Fruit fly (Drosophila melanogaster) whole organism, embryonic: ENCODE measurements around the gene Bace.

ENCODE experiments used
- Atf6 ChIP-seq: fragments of 200-800 bp; sonication (Bioruptor generic); IDR thresholded peaks from 2 replicates; pipeline ENCODE4 v1.3.6; 2022; ENCODE audit warnings: missing biosample characterization, missing genetic modification characterization
- B-H1 ChIP-seq: fragments of 200-800 bp; sonication (Bioruptor generic); IDR thresholded peaks from 3 replicates; pipeline ENCODE4 v1.3.6; 2022; ENCODE audit warnings: missing biosample characterization, missing genetic modification characterization
- BEAF-32 ChIP-seq: fragments of 200-800 bp; sonication (Bioruptor generic); optimal IDR thresholded peaks from 3 replicates; lab custom pipeline; 2017; ENCODE audit warnings: missing biosample characterization, missing genetic modification characterization, mild to moderate bottlenecking, moderate library complexity, missing genetic modification reagents
- CG11093 ChIP-seq: fragments of 200-800 bp; sonication (Bioruptor generic); IDR thresholded peaks from 3 replicates; pipeline ENCODE4 v1.3.6; 2022; ENCODE audit warnings: missing biosample characterization, missing genetic modification characterization
- CG11723 ChIP-seq: fragments of 200-800 bp; sonication (Bioruptor generic); optimal IDR thresholded peaks from 2 replicates; lab custom pipeline; 2017; ENCODE audit warnings: missing biosample characterization, mild to moderate bottlenecking, missing genetic modification characterization
- CG12155 ChIP-seq: fragments of 200-800 bp; sonication (Bioruptor generic); optimal IDR thresholded peaks from 3 replicates; lab custom pipeline; 2016; ENCODE audit warnings: missing biosample characterization, missing genetic modification characterization
- CG12659 ChIP-seq: fragments of 200-800 bp; sonication (Bioruptor generic); optimal IDR thresholded peaks from 3 replicates; lab custom pipeline; 2017; ENCODE audit warnings: mild to moderate bottlenecking, missing biosample characterization, missing genetic modification reagents, missing genetic modification characterization
- CG12744 ChIP-seq: fragments of 200-800 bp; sonication (Bioruptor generic); optimal IDR thresholded peaks from 2 replicates; lab custom pipeline; 2016; ENCODE audit warnings: missing biosample characterization, missing genetic modification characterization
- CG18619 ChIP-seq: fragments of 200-800 bp; sonication (Bioruptor generic); optimal IDR thresholded peaks from 3 replicates; lab custom pipeline; 2017; ENCODE audit warnings: missing biosample characterization, mild to moderate bottlenecking, missing genetic modification characterization
- CG30020 ChIP-seq: fragments of 200-800 bp; optimal IDR thresholded peaks from 2 replicates; lab custom pipeline; 2019; ENCODE audit warnings: missing biosample characterization, mild to moderate bottlenecking, missing genetic modification characterization, moderate library complexity
- CG30403 ChIP-seq: fragments of 200-800 bp; sonication (Bioruptor generic); optimal IDR thresholded peaks from 3 replicates; lab custom pipeline; 2016; ENCODE audit warnings: missing biosample characterization, missing genetic modification characterization
- CG3838 ChIP-seq: fragments of 200-800 bp; sonication (Bioruptor generic); optimal IDR thresholded peaks from 3 replicates; lab custom pipeline; 2016; ENCODE audit warnings: missing biosample characterization, missing genetic modification characterization
- CG7271 ChIP-seq: fragments of 200-800 bp; sonication (Bioruptor generic); optimal IDR thresholded peaks from 2 replicates; lab custom pipeline; 2018; ENCODE audit warnings: missing biosample characterization, mild to moderate bottlenecking, missing genetic modification characterization, moderate library complexity
- CG9609 ChIP-seq: fragments of 200-800 bp; sonication (Bioruptor generic); optimal IDR thresholded peaks from 3 replicates; lab custom pipeline; 2016; ENCODE audit warnings: missing biosample characterization, missing genetic modification characterization
- CTCF ChIP-seq: fragments of 200-800 bp; sonication (Bioruptor generic); optimal IDR thresholded peaks from 2 replicates; lab custom pipeline; 2017; ENCODE audit warnings: missing biosample characterization, mild to moderate bottlenecking, missing genetic modification characterization, moderate library complexity
- Deaf1 ChIP-seq: fragments of 200-800 bp; optimal IDR thresholded peaks from 3 replicates; lab custom pipeline; 2019; ENCODE audit warnings: missing biosample characterization, mild to moderate bottlenecking, missing genetic modification characterization, moderate library complexity
- E2f1 ChIP-seq: fragments of 200-800 bp; sonication (Bioruptor generic); IDR thresholded peaks from 2 replicates; pipeline ENCODE4 v1.3.6; 2022; ENCODE audit warnings: missing biosample characterization, missing genetic modification characterization
- Elba2 ChIP-seq: fragments of 200-800 bp; sonication (Bioruptor generic); optimal IDR thresholded peaks from 3 replicates; lab custom pipeline; 2016; ENCODE audit warnings: missing biosample characterization, missing genetic modification characterization
- Fer1 ChIP-seq: fragments of 200-800 bp; sonication (Bioruptor generic); optimal IDR thresholded peaks from 2 replicates; lab custom pipeline; 2017; ENCODE audit warnings: missing biosample characterization, mild to moderate bottlenecking, missing genetic modification characterization
- Fer2 ChIP-seq: fragments of 200-800 bp; sonication (Bioruptor generic); optimal IDR thresholded peaks from 2 replicates; lab custom pipeline; 2018; ENCODE audit warnings: missing biosample characterization, mild to moderate bottlenecking, missing genetic modification characterization, moderate library complexity
- HLHmδ ChIP-seq: fragments of 200-800 bp; sonication (Bioruptor generic); optimal IDR thresholded peaks from 2 replicates; lab custom pipeline; 2018; ENCODE audit warnings: missing biosample characterization, mild to moderate bottlenecking, missing genetic modification characterization, moderate library complexity
- HmgZ ChIP-seq: fragments of 200-800 bp; sonication (Bioruptor generic); optimal IDR thresholded peaks from 2 replicates; lab custom pipeline; 2018; ENCODE audit warnings: missing biosample characterization, mild to moderate bottlenecking, missing genetic modification characterization
- Hr78 ChIP-seq, 2 experiments: fragments of 200-800 bp in 1 of 2; fragments of >200 bp in 1 of 2; sonication (Bioruptor generic) in 1 of 2; optimal IDR thresholded peaks; 2 replicates each; lab custom pipeline; 2017 to 2019; ENCODE audit warnings: missing biosample characterization in 2 of 2, missing genetic modification characterization in 2 of 2, mild to moderate bottlenecking in 1 of 2, moderate library complexity in 1 of 2
- Scr ChIP-seq: fragments of 200-800 bp; sonication (Bioruptor generic); IDR thresholded peaks from 2 replicates; pipeline ENCODE4 v1.3.6; 2022; ENCODE audit warnings: missing biosample characterization, missing genetic modification characterization; ENCODE audit not compliant: partially characterized antibody
- Sin3A ChIP-seq: fragments of >200 bp; optimal IDR thresholded peaks from 2 replicates; lab custom pipeline; 2018
- Spps ChIP-seq: fragments of 200-800 bp; sonication (Bioruptor generic); optimal IDR thresholded peaks from 2 replicates; lab custom pipeline; 2018; ENCODE audit warnings: missing biosample characterization, mild to moderate bottlenecking, missing genetic modification characterization
- TFAM ChIP-seq: fragments of 200-800 bp; sonication (Bioruptor generic); optimal IDR thresholded peaks from 2 replicates; lab custom pipeline; 2017; ENCODE audit warnings: missing biosample characterization, missing genetic modification characterization, inconsistent platforms
- Taf1 ChIP-seq: fragments of 200-800 bp; sonication (Bioruptor generic); IDR thresholded peaks from 2 replicates; pipeline ENCODE4 v1.3.6; 2022; ENCODE audit warnings: missing biosample characterization, missing genetic modification characterization
- ap ChIP-seq: fragments of 200-800 bp; sonication (Bioruptor generic); IDR thresholded peaks from 2 replicates; pipeline ENCODE4 v1.3.6; 2022; ENCODE audit warnings: missing biosample characterization, missing genetic modification characterization
- az2 ChIP-seq: fragments of 200-800 bp; sonication (Bioruptor generic); optimal IDR thresholded peaks from 3 replicates; lab custom pipeline; 2016; ENCODE audit warnings: missing biosample characterization, missing genetic modification characterization
- cato ChIP-seq: fragments of 200-800 bp; sonication (Bioruptor generic); optimal IDR thresholded peaks from 2 replicates; lab custom pipeline; 2016; ENCODE audit warnings: missing biosample characterization, missing genetic modification characterization, borderline replicate concordance
- chm ChIP-seq: fragments of 200-800 bp; sonication (Bioruptor generic); IDR thresholded peaks from 2 replicates; pipeline ENCODE4 v1.3.6; 2022; ENCODE audit warnings: missing biosample characterization, missing genetic modification characterization
- dan ChIP-seq: fragments of 200-800 bp; sonication (Bioruptor generic); IDR thresholded peaks from 2 replicates; pipeline ENCODE4 v1.3.6; 2022; ENCODE audit warnings: missing biosample characterization, missing genetic modification characterization
- gcm2 ChIP-seq: fragments of 200-800 bp; sonication (Bioruptor generic); optimal IDR thresholded peaks from 2 replicates; lab custom pipeline; 2016; ENCODE audit warnings: missing biosample characterization, missing genetic modification characterization
- gsb-n ChIP-seq: fragments of 200-800 bp; sonication (Bioruptor generic); optimal IDR thresholded peaks from 3 replicates; lab custom pipeline; 2018; ENCODE audit warnings: missing biosample characterization, mild to moderate bottlenecking, missing genetic modification characterization
- her ChIP-seq: fragments of 200-800 bp; sonication (Bioruptor generic); optimal IDR thresholded peaks from 2 replicates; lab custom pipeline; 2016; ENCODE audit warnings: missing biosample characterization, missing genetic modification characterization
- hth ChIP-seq: fragments of >200 bp; optimal IDR thresholded peaks from 2 replicates; lab custom pipeline; 2017; ENCODE audit warnings: inconsistent platforms
- ind ChIP-seq: fragments of 200-800 bp; sonication (Bioruptor generic); optimal IDR thresholded peaks from 3 replicates; lab custom pipeline; 2016; ENCODE audit warnings: missing biosample characterization, missing genetic modification characterization
- insv ChIP-seq, 2 experiments: fragments of 200-800 bp; sonication (Bioruptor generic); optimal IDR thresholded peaks; 3 replicates each; lab custom pipeline; 2016 to 2018; ENCODE audit warnings: missing biosample characterization in 2 of 2, missing genetic modification characterization in 2 of 2
- jing ChIP-seq: fragments of 200-800 bp; sonication (Bioruptor generic); optimal IDR thresholded peaks from 2 replicates; lab custom pipeline; 2018; ENCODE audit warnings: missing biosample characterization, mild to moderate bottlenecking, missing genetic modification characterization
- kah ChIP-seq: fragments of 200-800 bp; sonication (Bioruptor generic); optimal IDR thresholded peaks from 2 replicates; lab custom pipeline; 2018; ENCODE audit warnings: missing biosample characterization, mild to moderate bottlenecking, missing genetic modification characterization
- nau ChIP-seq: fragments of 200-800 bp; sonication (Bioruptor generic); optimal IDR thresholded peaks from 3 replicates; lab custom pipeline; 2017; ENCODE audit warnings: missing biosample characterization, mild to moderate bottlenecking, missing genetic modification characterization, missing genetic modification reagents
- phol ChIP-seq: fragments of 200-800 bp; sonication (Bioruptor generic); optimal IDR thresholded peaks from 3 replicates; lab custom pipeline; 2018; ENCODE audit warnings: missing biosample characterization, mild to moderate bottlenecking, missing genetic modification characterization, moderate library complexity
- pita ChIP-seq: fragments of 200-800 bp; sonication (Bioruptor generic); optimal IDR thresholded peaks from 2 replicates; lab custom pipeline; 2017; ENCODE audit warnings: missing biosample characterization, mild to moderate bottlenecking, missing genetic modification characterization
- pnt ChIP-seq: fragments of 200-800 bp; sonication (Bioruptor generic); optimal IDR thresholded peaks from 3 replicates; lab custom pipeline; 2016; ENCODE audit warnings: missing biosample characterization, missing genetic modification characterization
- prd ChIP-seq, 3 experiments: fragments of >200 bp in 2 of 3; fragments of 200-800 bp in 1 of 3; sonication (Bioruptor generic) in 1 of 3; optimal IDR thresholded peaks in 2 of 3; IDR thresholded peaks in 1 of 3; 2 replicates in 2 of 3; 3 replicates in 1 of 3; pipeline versions ENCODE4 v1.3.6 to Lab custom; 2017 to 2022; ENCODE audit warnings: missing biosample characterization in 1 of 3, missing genetic modification characterization in 1 of 3
- ro ChIP-seq: fragments of 200-800 bp; sonication (Bioruptor generic); IDR thresholded peaks from 2 replicates; pipeline ENCODE4 v1.3.6; 2022; ENCODE audit warnings: missing biosample characterization, missing genetic modification characterization
- slp2 ChIP-seq: fragments of 200-800 bp; sonication (Bioruptor generic); optimal IDR thresholded peaks from 2 replicates; lab custom pipeline; 2016; ENCODE audit warnings: missing biosample characterization, missing genetic modification characterization
- sna ChIP-seq: fragments of 200-800 bp; sonication (Bioruptor generic); IDR thresholded peaks from 2 replicates; pipeline ENCODE4 v1.3.6; 2022; ENCODE audit warnings: missing biosample characterization, missing genetic modification characterization; ENCODE audit not compliant: partially characterized antibody
- sqz ChIP-seq: fragments of 200-800 bp; sonication (Bioruptor generic); optimal IDR thresholded peaks from 3 replicates; lab custom pipeline; 2018; ENCODE audit warnings: missing biosample characterization, mild to moderate bottlenecking, missing genetic modification characterization
- yki ChIP-seq: fragments of >200 bp; optimal IDR thresholded peaks from 3 replicates; lab custom pipeline; 2018
- zen ChIP-seq: fragments of 200-800 bp; sonication (Bioruptor generic); optimal IDR thresholded peaks from 3 replicates; lab custom pipeline; 2018; ENCODE audit warnings: missing biosample characterization, mild to moderate bottlenecking, missing genetic modification characterization, moderate library complexity

The Bace gene

dm6 chr2L:8528318-8528717 lies 32.2 kb upstream of the Bace start, which contains the start of the genes lmgA and lmgB (continued):
- peak; percentile 62 for TF ChIP-seq ind (GFP tag; lab: Kevin White, UChicago)
- TF ChIP-seq BEAF-32 (GFP tag; lab: Kevin White, UChicago), result peak; percentile 87
- no peak for TF ChIP-seq CG11723 (GFP tag; lab: Kevin White, UChicago)
- TF ChIP-seq dan, result no peak
- TF ChIP-seq Spps (tag; lab: Kevin White, UChicago), result no peak
- no peak for TF ChIP-seq CG12744 (GFP tag; lab: Kevin White, UChicago)
- TF ChIP-seq Hr78 (GFP tag; optimal IDR thresholded peaks at IDR 0.05; lab: Kevin White, UChicago), result no peak
- TF ChIP-seq ro, result no peak
- TF ChIP-seq HmgZ, result peak; percentile 76
- no peak for TF ChIP-seq insv (GFP tag; optimal IDR thresholded peaks at IDR 0.05; lab: Kevin White, UChicago)
- TF ChIP-seq yki (lab: Kevin White, UChicago), result no peak
- 0 out of 2 replicates have a peak, but pooled peaks have one; percentile 23 for TF ChIP-seq E2f1 (GFP tag; lab: Robert Waterston, UW)
- no peak for TF ChIP-seq chm (GFP tag; lab: Robert Waterston, UW)
- no peak for TF ChIP-seq her (GFP tag; lab: Kevin White, UChicago)
- TF ChIP-seq zen (tag; lab: Kevin White, UChicago), result peak; percentile 50
- TF ChIP-seq Atf6 (GFP tag; lab: Robert Waterston, UW), result no peak
- TF ChIP-seq az2 (GFP tag; lab: Kevin White, UChicago), result peak; percentile 45
- no peak for TF ChIP-seq CG3838
- no peak for TF ChIP-seq pnt (GFP tag; lab: Kevin White, UChicago)
- TF ChIP-seq CG18619 (GFP tag; lab: Kevin White, UChicago), result no peak
- TF ChIP-seq HLHmδ (GFP tag; lab: Kevin White, UChicago), result no peak
- no peak for TF ChIP-seq Elba2 (GFP tag; lab: Kevin White, UChicago)
- TF ChIP-seq Scr (GFP tag; lab: Robert Waterston, UW), result peak; percentile 90
- no peak for TF ChIP-seq kah
- TF ChIP-seq Deaf1 (tag; lab: Kevin White, UChicago), result no peak
- TF ChIP-seq Taf1 (GFP tag; lab: Robert Waterston, UW), result no peak
- no peak for TF ChIP-seq TFAM
- peak; percentile 47 for TF ChIP-seq CG12155 (GFP tag; lab: Kevin White, UChicago)
- TF ChIP-seq prd (optimal IDR thresholded peaks at IDR 0.05; lab: Kevin White, UChicago), result no peak
- peak; percentile 48; the same call in 1 of the 3 replicates for TF ChIP-seq prd (GFP tag; IDR thresholded peaks at IDR 0.05; lab: Robert Waterston, UW)
- no peak for TF ChIP-seq slp2 (GFP tag; lab: Kevin White, UChicago)
- TF ChIP-seq cato (GFP tag; lab: Kevin White, UChicago), result no peak
- TF ChIP-seq Sin3A (lab: Kevin White, UChicago), result peak; percentile 32
- no peak for TF ChIP-seq hth (lab: Kevin White, UChicago)
- TF ChIP-seq CTCF (GFP tag; lab: Kevin White, UChicago), result peak; percentile 22
- peak; percentile 66 for TF ChIP-seq CG12659 (GFP tag; lab: Kevin White, UChicago)
- peak; percentile 59 for TF ChIP-seq phol (tag; lab: Kevin White, UChicago)
- TF ChIP-seq CG9609 (GFP tag; lab: Kevin White, UChicago), result no peak
- TF ChIP-seq CG11093 (GFP tag; lab: Robert Waterston, UW), result no peak
- TF ChIP-seq jing (GFP tag; lab: Kevin White, UChicago), result no peak
- TF ChIP-seq gcm2 (GFP tag; lab: Kevin White, UChicago), result no peak
- no peak for TF ChIP-seq sqz (GFP tag; lab: Kevin White, UChicago)
- TF ChIP-seq B-H1 (GFP tag; lab: Robert Waterston, UW), result no peak
- no peak for TF ChIP-seq pita (GFP tag; lab: Kevin White, UChicago)
- peak; percentile 61 for TF ChIP-seq CG30403 (GFP tag; lab: Kevin White, UChicago)
- TF ChIP-seq CG7271 (tag; lab: Kevin White, UChicago), result no peak
- no peak for TF ChIP-seq nau (GFP tag; lab: Kevin White, UChicago)
- TF ChIP-seq Fer2 (tag; lab: Kevin White, UChicago), result no peak
- TF ChIP-seq CG30020 (tag; lab: Kevin White, UChicago), result peak; percentile 11
- TF ChIP-seq gsb-n (tag; lab: Kevin White, UChicago), result no peak
- no peak for TF ChIP-seq ap (GFP tag; lab: Robert Waterston, UW)
- peak; percentile 78 for TF ChIP-seq sna (GFP tag; lab: Robert Waterston, UW)
- TF ChIP-seq Fer1 (GFP tag; lab: Kevin White, UChicago), result no peak
